Worm (Caenorhabditis elegans) whole organism, late embryonic: ENCODE data around the gene R03D7.8.

Experiments used
- C08G9.2 ChIP-seq: sonication (generic microtip); optimal IDR thresholded peaks from 2 replicates; lab custom pipeline; 2016; ENCODE audit warnings: mild to moderate bottlenecking, missing genetic modification characterization, moderate library complexity, missing compliant biosample characterization
- T23F11.4 ChIP-seq: fragments of 200-800 bp; sonication (Bioruptor generic); optimal IDR thresholded peaks from 2 replicates; lab custom pipeline; 2018; ENCODE audit warnings: mild to moderate bottlenecking, missing genetic modification characterization, missing compliant biosample characterization
- ceh-14 ChIP-seq: sonication (generic microtip); optimal IDR thresholded peaks from 2 replicates; lab custom pipeline; 2016; ENCODE audit warnings: missing genotype, missing genetic modification characterization, missing compliant biosample characterization
- ceh-18 ChIP-seq: sonication (generic microtip); optimal IDR thresholded peaks from 2 replicates; lab custom pipeline; 2016; ENCODE audit warnings: missing genetic modification characterization, missing compliant biosample characterization
- ceh-2 ChIP-seq: sonication (generic microtip); optimal IDR thresholded peaks from 2 replicates; lab custom pipeline; 2016; ENCODE audit warnings: missing genotype, missing genetic modification characterization, missing compliant biosample characterization
- ceh-34 ChIP-seq: sonication (generic microtip); optimal IDR thresholded peaks from 2 replicates; lab custom pipeline; 2016; ENCODE audit warnings: mild to moderate bottlenecking, missing genetic modification characterization, missing compliant biosample characterization
- ceh-48 ChIP-seq: sonication (generic microtip); optimal IDR thresholded peaks from 2 replicates; lab custom pipeline; 2016; ENCODE audit warnings: missing genetic modification characterization, inconsistent platforms, missing compliant biosample characterization
- ceh-9 ChIP-seq: sonication (generic microtip); optimal IDR thresholded peaks from 2 replicates; lab custom pipeline; 2016; ENCODE audit warnings: mild to moderate bottlenecking, missing genetic modification characterization, inconsistent platforms, missing compliant biosample characterization
- che-1 ChIP-seq: sonication (generic microtip); optimal IDR thresholded peaks from 2 replicates; lab custom pipeline; 2016; ENCODE audit warnings: mild to moderate bottlenecking, missing genetic modification characterization, missing compliant biosample characterization
- dmd-4 ChIP-seq: sonication (generic microtip); optimal IDR thresholded peaks from 2 replicates; lab custom pipeline; 2016; ENCODE audit warnings: borderline replicate concordance, missing genetic modification characterization, missing compliant biosample characterization
- dve-1 ChIP-seq: sonication (generic microtip); optimal IDR thresholded peaks from 2 replicates; lab custom pipeline; 2017; ENCODE audit warnings: antibody characterized with exemption, mild to moderate bottlenecking, missing genetic modification characterization, missing compliant biosample characterization
- hlh-13 ChIP-seq: fragments of 200-800 bp; sonication (Bioruptor generic); optimal IDR thresholded peaks from 2 replicates; lab custom pipeline; 2018; ENCODE audit warnings: mild to moderate bottlenecking, missing genetic modification characterization, missing compliant biosample characterization
- hlh-15 ChIP-seq: sonication (generic microtip); optimal IDR thresholded peaks from 2 replicates; lab custom pipeline; 2016; ENCODE audit warnings: missing genetic modification characterization, missing compliant biosample characterization
- hlh-8 ChIP-seq: sonication (generic microtip); optimal IDR thresholded peaks from 2 replicates; lab custom pipeline; 2016; ENCODE audit warnings: missing genotype, missing genetic modification characterization, missing compliant biosample characterization
- lim-6 ChIP-seq: sonication (generic microtip); optimal IDR thresholded peaks from 2 replicates; lab custom pipeline; 2016; ENCODE audit warnings: missing genetic modification characterization, missing compliant biosample characterization
- lin-11 ChIP-seq: fragments of 200-800 bp; sonication (Bioruptor generic); optimal IDR thresholded peaks from 2 replicates; lab custom pipeline; 2018; ENCODE audit warnings: mild to moderate bottlenecking, missing genetic modification characterization, missing compliant biosample characterization
- pag-3 ChIP-seq: sonication (generic microtip); optimal IDR thresholded peaks from 2 replicates; lab custom pipeline; 2016; ENCODE audit warnings: missing compliant biosample characterization, missing genetic modification characterization, borderline replicate concordance
- pax-1 ChIP-seq: fragments of 150-350 bp; optimal IDR thresholded peaks from 2 replicates; lab custom pipeline; 2014; ENCODE audit warnings: missing biosample characterization, missing genetic modification characterization
- pha-2 ChIP-seq: sonication (generic microtip); optimal IDR thresholded peaks from 2 replicates; lab custom pipeline; 2017; ENCODE audit warnings: mild to moderate bottlenecking, missing genetic modification characterization, missing compliant biosample characterization
- pros-1 ChIP-seq: fragments of 150-350 bp; optimal IDR thresholded peaks from 2 replicates; lab custom pipeline; 2014; ENCODE audit warnings: missing biosample characterization, missing genetic modification reagents, missing genetic modification characterization
- ref-2 ChIP-seq: sonication (generic microtip); optimal IDR thresholded peaks from 2 replicates; lab custom pipeline; 2016; ENCODE audit warnings: missing genetic modification characterization, missing compliant biosample characterization
- rnt-1 ChIP-seq: sonication (generic microtip); optimal IDR thresholded peaks from 2 replicates; lab custom pipeline; 2016; ENCODE audit warnings: missing genetic modification characterization, missing compliant biosample characterization
- sdc-2 ChIP-seq: sonication (generic microtip); optimal IDR thresholded peaks from 2 replicates; lab custom pipeline; 2016; ENCODE audit warnings: missing genotype, missing genetic modification characterization, missing compliant biosample characterization
- sox-2 ChIP-seq: fragments of 200-800 bp; sonication (Bioruptor generic); IDR thresholded peaks from 2 replicates; pipeline ENCODE4 v1.3.6; 2022; ENCODE audit warnings: missing genetic modification reagents, missing genetic modification characterization, missing compliant biosample characterization
- syd-9 ChIP-seq: sonication (generic microtip); optimal IDR thresholded peaks from 2 replicates; lab custom pipeline; 2016; ENCODE audit warnings: mild to moderate bottlenecking, missing genetic modification characterization, moderate library complexity, missing compliant biosample characterization
- tbx-2 ChIP-seq: sonication (generic microtip); optimal IDR thresholded peaks from 2 replicates; lab custom pipeline; 2016; ENCODE audit warnings: missing genetic modification characterization, missing compliant biosample characterization
- tbx-7 ChIP-seq: sonication (generic microtip); optimal IDR thresholded peaks from 2 replicates; lab custom pipeline; 2016; ENCODE audit warnings: missing genotype, missing genetic modification characterization, missing compliant biosample characterization
- unc-3 ChIP-seq, 2 experiments: fragments of 200-800 bp in 1 of 2; sonication (Bioruptor generic) in 1 of 2; sonication (generic microtip) in 1 of 2; conservative IDR thresholded peaks in 1 of 2; optimal IDR thresholded peaks in 1 of 2; 2 replicates each; pipeline versions ENCODE4 v1.3.6 to Lab custom; 2016 to 2022; ENCODE audit warnings: missing compliant biosample characterization in 2 of 2, missing genetic modification characterization in 2 of 2, missing genetic modification reagents in 1 of 2
- unc-42 ChIP-seq: sonication (generic microtip); optimal IDR thresholded peaks from 2 replicates; lab custom pipeline; 2016; ENCODE audit warnings: missing genotype, missing genetic modification characterization, missing compliant biosample characterization
- unc-55 ChIP-seq: sonication (generic microtip); optimal IDR thresholded peaks from 2 replicates; lab custom pipeline; 2017; ENCODE audit warnings: missing biosample characterization, missing genetic modification reagents, missing genetic modification characterization
- unc-86 ChIP-seq: sonication (generic microtip); optimal IDR thresholded peaks from 2 replicates; lab custom pipeline; 2016; ENCODE audit warnings: missing genetic modification characterization, missing compliant biosample characterization
- zip-5 ChIP-seq: sonication (generic microtip); optimal IDR thresholded peaks from 2 replicates; lab custom pipeline; 2016; ENCODE audit warnings: missing genetic modification characterization, missing compliant biosample characterization

Gene R03D7.8

ce11 chrII:10949383-10949782 is 7.3 kb downstream of the R03D7.8 start:
- TF ChIP-seq unc-3 (GFP tag; conservative IDR thresholded peaks at IDR 0.05; lab: Robert Waterston, UW) (no peak), unc-3 (tag; optimal IDR thresholded peaks at IDR 0.05; lab: Kevin White, UChicago) (no peak), ref-2 (tag; lab: Kevin White, UChicago) (no peak), hlh-13 (GFP tag; lab: Kevin White, UChicago) (no peak), pag-3 (tag; lab: Kevin White, UChicago) (no peak), C08G9.2 (tag; lab: Kevin White, UChicago) (no peak), lin-11 (tag; lab: Kevin White, UChicago) (no peak), ceh-18 (tag; lab: Kevin White, UChicago) (no peak), dve-1 (tag; lab: Kevin White, UChicago) (no peak), sox-2 (GFP tag; lab: Robert Waterston, UW) (no peak), ceh-2 (no peak), unc-55 (GFP tag; lab: Kevin White, UChicago) (no peak), ceh-9 (tag; lab: Kevin White, UChicago) (no peak)

ce11 chrII:10948236-10949025 is 8.3 kb downstream of the R03D7.8 start:
- peak; percentile 19 for TF ChIP-seq pax-1
- TF ChIP-seq ceh-34 (tag; lab: Kevin White, UChicago): no peak

- TF ChIP-seq zip-5 (tag; lab: Kevin White, UChicago) (no peak), ceh-2 (no peak), T23F11.4 (GFP tag; lab: Kevin White, UChicago) (no peak), che-1 (tag; lab: Kevin White, UChicago) (no peak), sdc-2 (no peak), unc-86 (tag; lab: Kevin White, UChicago) (no peak), syd-9 (no peak), ceh-9 (tag; lab: Kevin White, UChicago) (no peak), unc-3 (GFP tag; conservative IDR thresholded peaks at IDR 0.05; lab: Robert Waterston, UW) (no peak), unc-3 (tag; optimal IDR thresholded peaks at IDR 0.05; lab: Kevin White, UChicago) (no peak), hlh-15 (tag; lab: Kevin White, UChicago) (no peak), lim-6 (no peak), pha-2 (tag; lab: Kevin White, UChicago) (no peak), tbx-7 (tag; lab: Kevin White, UChicago) (no peak), ceh-14 (tag; lab: Kevin White, UChicago) (no peak)
Measured at ce11 chrII:10947317-10947716, 9.4 kb downstream of the R03D7.8 start, which contains the start of the genes tceb-3 and gskl-1. tceb-3 (minus strand) TSS chrII:10947417. gskl-1 (plus strand) TSS chrII:10947559.

- TF ChIP-seq unc-42 (tag; lab: Kevin White, UChicago) (peak; percentile 2), hlh-13 (GFP tag; lab: Kevin White, UChicago) (no peak), tbx-2 (tag; lab: Kevin White, UChicago) (peak; percentile 2), rnt-1 (tag; lab: Kevin White, UChicago) (no peak), ceh-48 (tag; lab: Kevin White, UChicago) (peak; percentile 35), unc-55 (GFP tag; lab: Kevin White, UChicago) (peak; percentile 78), pax-1 (no peak)
Measured at ce11 chrII:10946848-10947247, 9.8 kb downstream of the R03D7.8 start.

- TF ChIP-seq pros-1 (tag; lab: Kevin White, UChicago) (no peak), hlh-15 (tag; lab: Kevin White, UChicago) (no peak), ref-2 (tag; lab: Kevin White, UChicago) (peak; percentile 6), dmd-4 (tag; lab: Kevin White, UChicago) (no peak), hlh-8 (no peak)
Measured at ce11 chrII:10945446-10945845, 11.2 kb downstream of the R03D7.8 start.
